Fruit fly (Drosophila melanogaster) whole organism, pupa: Measurements from ENCODE around the gene eIF2gamma.

ENCODE experiments used
- CG10348 ChIP-seq: fragments of 200-800 bp; sonication (Bioruptor generic); IDR thresholded peaks from 2 replicates; pipeline ENCODE4 v1.3.6; 2022; ENCODE audit warnings: missing biosample characterization, missing genetic modification characterization
- CG12605 ChIP-seq: fragments of 200-800 bp; sonication (Bioruptor generic); IDR thresholded peaks from 2 replicates; pipeline ENCODE4 v1.3.6; 2022; ENCODE audit warnings: missing biosample characterization, missing genetic modification characterization
- CG13204 ChIP-seq: fragments of 200-800 bp; sonication (Bioruptor generic); optimal IDR thresholded peaks from 2 replicates; lab custom pipeline; 2018; ENCODE audit warnings: missing biosample characterization, mild to moderate bottlenecking, missing genetic modification characterization, moderate library complexity
- CG14655 ChIP-seq: fragments of 200-800 bp; sonication (Bioruptor generic); optimal IDR thresholded peaks from 3 replicates; lab custom pipeline; 2017; ENCODE audit warnings: mild to moderate bottlenecking, missing biosample characterization, missing genetic modification reagents, missing genetic modification characterization
- CG15710 ChIP-seq: fragments of 200-800 bp; sonication (Bioruptor generic); optimal IDR thresholded peaks from 2 replicates; lab custom pipeline; 2018; ENCODE audit warnings: missing biosample characterization, mild to moderate bottlenecking, missing genetic modification characterization, moderate library complexity
- CG17806 ChIP-seq: fragments of 200-800 bp; sonication (Bioruptor generic); optimal IDR thresholded peaks from 2 replicates; lab custom pipeline; 2018; ENCODE audit warnings: missing biosample characterization, mild to moderate bottlenecking, missing genetic modification characterization, moderate library complexity
- CG32121 ChIP-seq: fragments of 200-800 bp; sonication (Bioruptor generic); IDR thresholded peaks from 2 replicates; pipeline ENCODE4 v1.3.6; 2022; ENCODE audit warnings: missing biosample characterization, missing genetic modification characterization
- CG34367 ChIP-seq: fragments of 200-800 bp; sonication (Bioruptor generic); optimal IDR thresholded peaks from 2 replicates; lab custom pipeline; 2018; ENCODE audit warnings: missing biosample characterization, mild to moderate bottlenecking, missing genetic modification characterization
- CG4496 ChIP-seq: fragments of 200-800 bp; sonication (Bioruptor generic); IDR thresholded peaks from 3 replicates; pipeline ENCODE4 v1.3.6; 2022; ENCODE audit warnings: missing biosample characterization, missing genetic modification characterization
- CG8159 ChIP-seq: fragments of 200-800 bp; sonication (Bioruptor generic); optimal IDR thresholded peaks from 3 replicates; lab custom pipeline; 2018; ENCODE audit warnings: missing biosample characterization, mild to moderate bottlenecking, missing genetic modification characterization, moderate library complexity
- CG8301 ChIP-seq: fragments of 200-800 bp; sonication (Bioruptor generic); optimal IDR thresholded peaks from 2 replicates; lab custom pipeline; 2018; ENCODE audit warnings: missing biosample characterization, mild to moderate bottlenecking, missing genetic modification characterization
- CG9948 ChIP-seq: fragments of 200-800 bp; sonication (Bioruptor generic); optimal IDR thresholded peaks from 2 replicates; lab custom pipeline; 2018; ENCODE audit warnings: missing biosample characterization, mild to moderate bottlenecking, missing genetic modification characterization, moderate library complexity
- D1 ChIP-seq: fragments of 200-800 bp; sonication (Bioruptor generic); optimal IDR thresholded peaks from 2 replicates; lab custom pipeline; 2018; ENCODE audit warnings: missing biosample characterization, mild to moderate bottlenecking, missing genetic modification characterization, moderate library complexity
- EcR ChIP-seq: fragments of 200-800 bp; sonication (Bioruptor generic); optimal IDR thresholded peaks from 3 replicates; lab custom pipeline; 2019; ENCODE audit warnings: missing biosample characterization, missing genetic modification characterization, mild to moderate bottlenecking, moderate library complexity, missing genetic modification reagents
- Ets98B ChIP-seq: fragments of 200-800 bp; sonication (Bioruptor generic); IDR thresholded peaks from 2 replicates; pipeline ENCODE4 v1.3.6; 2022; ENCODE audit warnings: missing biosample characterization, missing genetic modification characterization
- Pif1A ChIP-seq: fragments of 200-800 bp; sonication (Bioruptor generic); optimal IDR thresholded peaks from 3 replicates; lab custom pipeline; 2016; ENCODE audit warnings: missing biosample characterization, missing genetic modification characterization
- Pif1B ChIP-seq: fragments of 200-800 bp; sonication (Bioruptor generic); optimal IDR thresholded peaks from 3 replicates; lab custom pipeline; 2016; ENCODE audit warnings: missing biosample characterization, missing genetic modification characterization
- Snoo ChIP-seq: fragments of 200-800 bp; sonication (Bioruptor generic); optimal IDR thresholded peaks from 3 replicates; lab custom pipeline; 2017; ENCODE audit warnings: missing biosample characterization, mild to moderate bottlenecking, missing genetic modification characterization, inconsistent platforms
- fd96Ca ChIP-seq: fragments of 200-800 bp; sonication (Bioruptor generic); IDR thresholded peaks from 3 replicates; pipeline ENCODE4 v1.3.6; 2022; ENCODE audit warnings: missing biosample characterization, missing genetic modification characterization
- gl ChIP-seq: fragments of 200-800 bp; sonication (Bioruptor generic); optimal IDR thresholded peaks from 2 replicates; lab custom pipeline; 2018; ENCODE audit warnings: missing biosample characterization, mild to moderate bottlenecking, missing genetic modification characterization
- rn ChIP-seq: fragments of 200-800 bp; sonication (Bioruptor generic); IDR thresholded peaks from 2 replicates; pipeline ENCODE4 v1.3.6; 2022; ENCODE audit warnings: missing biosample characterization, missing genetic modification characterization

The eIF2gamma gene

DNA sequence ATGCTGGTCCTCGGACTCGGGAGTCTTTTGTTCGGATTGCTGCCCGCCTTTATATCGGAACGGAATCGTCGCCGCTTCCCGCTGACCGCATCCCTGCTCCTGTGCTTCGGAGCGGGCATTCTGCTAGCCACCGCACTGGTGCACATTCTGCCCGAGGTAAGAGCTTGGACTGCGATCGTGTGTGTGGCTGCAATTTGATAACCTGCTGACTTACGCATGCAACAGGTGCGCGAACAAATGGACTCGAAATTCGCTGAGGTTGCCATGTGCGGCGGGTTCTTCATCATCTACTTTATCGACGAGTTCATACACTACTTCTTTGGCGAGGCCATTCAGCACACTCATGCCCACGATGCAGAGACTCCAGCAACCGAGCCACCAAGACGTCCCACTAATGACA, 5.6 kb upstream of the eIF2gamma start:
- no peak for TF ChIP-seq CG8159 (tag; lab: Kevin White, UChicago)
- TF ChIP-seq fd96Ca: no peak
- TF ChIP-seq rn: no peak

- TF ChIP-seq CG32121 (GFP tag; lab: Robert Waterston, UW) (no peak), D1 (no peak), CG34367 (tag; lab: Kevin White, UChicago) (no peak), fd96Ca (no peak), CG10348 (GFP tag; lab: Robert Waterston, UW) (no peak), CG13204 (GFP tag; lab: Kevin White, UChicago) (no peak), CG17806 (tag; lab: Kevin White, UChicago) (no peak), Pif1A (no peak), Ets98B (GFP tag; lab: Robert Waterston, UW) (no peak), CG4496 (GFP tag; lab: Robert Waterston, UW) (no peak), CG9948 (tag; lab: Kevin White, UChicago) (no peak)
- TF ChIP-seq, all 21 proteins: peak for 0
Measured at dm6 chr3R:15268426-15268825, 5.2 kb upstream of the eIF2gamma start, which contains the start of the genes CG14864 and Zip88E. CG14864 (minus strand) TSS chr3R:15268538. Zip88E (plus strand) TSS chr3R:15268662.

dm6 chr3R:15265406-15266040, 2.3 kb upstream of the eIF2gamma start, which contains the start of gene ATPsynO:
ATPsynO (plus strand) TSS chr3R:15265591.
- TF ChIP-seq Pif1B (GFP tag; lab: Kevin White, UChicago): no peak
- TF ChIP-seq CG15710 (tag; lab: Kevin White, UChicago): no peak
- no peak for TF ChIP-seq fd96Ca
- TF ChIP-seq CG9948 (tag; lab: Kevin White, UChicago): no peak
- no peak for TF ChIP-seq CG17806 (tag; lab: Kevin White, UChicago)

DNA sequence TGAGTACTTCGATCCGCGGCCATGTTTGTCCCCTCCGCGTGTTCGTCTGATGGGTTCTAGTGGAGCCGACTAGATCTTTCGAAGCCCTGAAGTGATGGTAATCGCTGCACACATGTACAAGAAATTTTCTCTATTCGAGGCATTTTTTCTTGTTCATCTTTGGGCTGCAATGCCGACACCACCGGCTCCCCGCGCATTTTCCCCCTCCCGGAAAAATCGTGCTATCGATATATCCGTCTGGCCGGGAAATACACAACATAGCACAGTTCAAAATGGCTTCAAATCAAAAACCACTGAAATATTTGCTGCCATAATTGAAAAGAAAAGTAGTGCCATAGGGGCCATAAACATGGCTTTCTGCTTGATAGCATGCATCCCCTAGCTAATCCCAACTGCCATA, 688 bp upstream of the eIF2gamma start:
- TF ChIP-seq fd96Ca (no peak), Ets98B (GFP tag; lab: Robert Waterston, UW) (no peak), CG13204 (GFP tag; lab: Kevin White, UChicago) (no peak), CG12605 (GFP tag; lab: Robert Waterston, UW) (no peak), CG17806 (tag; lab: Kevin White, UChicago) (no peak), Pif1A (no peak), CG14655 (GFP tag; lab: Kevin White, UChicago) (no peak), D1 (no peak), CG9948 (tag; lab: Kevin White, UChicago) (no peak), CG8301 (tag; lab: Kevin White, UChicago) (no peak), CG8159 (tag; lab: Kevin White, UChicago) (no peak)
- TF ChIP-seq, all 21 proteins: peak for 0

DNA sequence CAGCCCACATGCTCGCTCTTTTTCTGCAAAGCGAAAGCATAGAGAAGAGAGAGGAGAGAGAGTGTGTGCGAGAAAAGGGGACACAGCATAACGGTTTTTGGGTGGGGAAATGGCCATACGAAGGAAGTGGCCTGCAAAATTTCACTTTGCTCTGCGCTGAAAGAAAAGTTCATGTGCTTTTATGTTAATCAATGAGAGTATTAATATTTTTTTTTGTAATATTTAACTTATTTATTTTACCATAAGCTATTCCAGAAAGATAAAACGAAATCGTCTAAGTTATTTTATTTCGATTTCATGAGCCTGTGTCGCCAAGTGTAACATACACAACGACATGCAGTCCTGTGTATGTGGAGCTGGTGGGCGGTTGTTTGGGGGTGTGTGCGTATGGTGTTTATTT, 12.8 kb downstream of the eIF2gamma start:
- TF ChIP-seq CG8159 (tag; lab: Kevin White, UChicago) (peak; percentile 62), CG15710 (tag; lab: Kevin White, UChicago) (peak; percentile 74), Snoo (tag; lab: Kevin White, UChicago) (no peak), CG32121 (GFP tag; lab: Robert Waterston, UW) (peak; percentile 70), gl (tag; lab: Kevin White, UChicago) (no peak), CG17806 (tag; lab: Kevin White, UChicago) (no peak), fd96Ca (peak; percentile 67), D1 (no peak), rn (peak; percentile 56), Pif1B (GFP tag; lab: Kevin White, UChicago) (no peak), CG12605 (GFP tag; lab: Robert Waterston, UW) (peak; percentile 60), CG13204 (GFP tag; lab: Kevin White, UChicago) (no peak), CG34367 (tag; lab: Kevin White, UChicago) (peak; percentile 40), CG4496 (GFP tag; lab: Robert Waterston, UW) (peak; percentile 72; the same call in 2 of the 3 replicates), Ets98B (GFP tag; lab: Robert Waterston, UW) (peak; percentile 81), CG14655 (GFP tag; lab: Kevin White, UChicago) (no peak), CG8301 (tag; lab: Kevin White, UChicago) (no peak), Pif1A (no peak), EcR (no peak), CG9948 (tag; lab: Kevin White, UChicago) (no peak), CG10348 (GFP tag; lab: Robert Waterston, UW) (no peak)

DNA sequence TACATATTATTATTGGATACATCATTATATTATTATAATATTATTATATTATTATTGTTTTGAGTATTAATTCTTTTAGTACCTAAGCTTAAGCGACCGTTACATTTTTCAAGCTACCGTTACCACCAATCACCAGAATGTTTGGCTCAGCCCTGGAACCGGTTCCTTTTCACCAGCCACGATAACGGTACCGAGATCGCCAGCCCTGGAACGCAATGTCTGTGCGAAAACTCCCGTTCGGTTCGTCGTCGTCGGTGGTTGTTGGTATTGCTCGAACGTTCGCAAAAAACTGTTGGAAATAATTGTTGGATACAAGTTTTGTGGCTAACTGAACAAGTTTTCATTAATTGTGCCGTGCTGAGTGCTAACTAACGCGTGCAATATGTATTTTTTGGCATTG, 13.5 kb downstream of the eIF2gamma start, which contains the start of gene CG42404:
TSS of gene CG42404 (plus strand) at position 360 of the 400 bp plus-strand sequence.
- TF ChIP-seq Pif1B (GFP tag; lab: Kevin White, UChicago): no peak
- no peak for TF ChIP-seq fd96Ca
- TF ChIP-seq rn: no peak
- TF ChIP-seq CG4496 (GFP tag; lab: Robert Waterston, UW): no peak
- TF ChIP-seq CG14655 (GFP tag; lab: Kevin White, UChicago): no peak
- no peak for TF ChIP-seq Snoo (tag; lab: Kevin White, UChicago)
- TF ChIP-seq CG15710 (tag; lab: Kevin White, UChicago): no peak
- TF ChIP-seq gl (tag; lab: Kevin White, UChicago): no peak
- TF ChIP-seq CG13204 (GFP tag; lab: Kevin White, UChicago): no peak
- TF ChIP-seq CG34367 (tag; lab: Kevin White, UChicago): no peak
- TF ChIP-seq CG9948 (tag; lab: Kevin White, UChicago): no peak
- no peak for TF ChIP-seq Ets98B (GFP tag; lab: Robert Waterston, UW)
- TF ChIP-seq CG17806 (tag; lab: Kevin White, UChicago): no peak
- no peak for TF ChIP-seq CG8301 (tag; lab: Kevin White, UChicago)
- TF ChIP-seq, all 21 proteins: peak for 0
